Worm (Caenorhabditis elegans) whole organism, midembryonic: ENCODE data around the gene F19H6.6.
A peak's percentile ranks its signal among the peaks of the same experiment; 100 is the strongest.

ENCODE experiments used
- T22C8.4 ChIP-seq: fragments of 200-800 bp; sonication (Bioruptor generic); IDR thresholded peaks from 2 replicates; pipeline ENCODE4 v1.3.6; 2022; ENCODE audit warnings: missing genetic modification characterization, missing compliant biosample characterization
- cog-1 ChIP-seq: sonication (generic microtip); optimal IDR thresholded peaks from 2 replicates; lab custom pipeline; 2016; ENCODE audit warnings: missing genetic modification characterization, missing compliant biosample characterization
- flt-1 ChIP-seq: fragments of 200-800 bp; sonication (Bioruptor generic); IDR thresholded peaks from 2 replicates; pipeline ENCODE4 v1.3.6; 2022; ENCODE audit warnings: missing genetic modification characterization, missing compliant biosample characterization
- klf-2 ChIP-seq: fragments of 200-800 bp; sonication (Bioruptor generic); conservative IDR thresholded peaks from 2 replicates; pipeline ENCODE4 v1.3.6; 2022; ENCODE audit warnings: missing genetic modification reagents, missing genetic modification characterization, missing compliant biosample characterization
- med-1 ChIP-seq: sonication (generic microtip); optimal IDR thresholded peaks from 2 replicates; lab custom pipeline; 2017; ENCODE audit warnings: missing genetic modification characterization, mild to moderate bottlenecking, missing compliant biosample characterization, antibody characterized with exemption, missing genetic modification reagents; ENCODE audit not compliant: insufficient read depth
- ref-1 ChIP-seq: fragments of 200-800 bp; sonication (Bioruptor generic); conservative IDR thresholded peaks from 2 replicates; pipeline ENCODE4 v1.3.6; 2022; ENCODE audit warnings: missing genetic modification reagents, missing genetic modification characterization, missing compliant biosample characterization
- tab-1 ChIP-seq: fragments of 200-800 bp; sonication (Bioruptor generic); IDR thresholded peaks from 2 replicates; pipeline ENCODE4 v1.3.6; 2022; ENCODE audit warnings: missing genetic modification characterization, missing compliant biosample characterization
- ztf-23 ChIP-seq: fragments of 200-800 bp; sonication (Bioruptor generic); IDR thresholded peaks from 2 replicates; pipeline ENCODE4 v1.3.6; 2022; ENCODE audit warnings: missing genetic modification reagents, missing genetic modification characterization, missing compliant biosample characterization
- ztf-29 ChIP-seq: fragments of 200-800 bp; sonication (Bioruptor generic); IDR thresholded peaks from 2 replicates; pipeline ENCODE4 v1.3.6; 2022; ENCODE audit warnings: missing genetic modification reagents, missing genetic modification characterization, missing compliant biosample characterization

Gene F19H6.6

DNA sequence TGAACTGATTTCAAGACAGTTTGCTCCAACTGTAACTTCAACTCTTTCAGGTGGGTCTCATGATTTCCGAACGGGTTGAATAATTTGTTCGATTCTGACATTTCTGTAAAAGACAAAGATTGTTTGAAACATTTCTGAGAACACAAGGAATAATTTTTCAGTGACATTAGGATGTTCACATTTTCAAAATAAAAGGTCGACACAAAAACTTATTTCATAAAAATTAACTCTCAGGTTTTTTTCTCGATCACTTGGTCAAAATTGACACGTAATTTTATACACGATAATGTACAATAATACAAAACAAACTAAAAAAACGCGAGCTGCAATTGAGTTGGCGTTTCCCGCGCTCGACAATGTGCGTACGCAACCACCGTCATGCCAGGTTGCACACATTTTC, 10.7 kb downstream of the F19H6.6 start, which contains the start of gene rif-1.2:
rif-1.2 (minus strand) TSS at position 101 of the 400 bp plus-strand sequence.
- TF ChIP-seq ref-1: no peak
- TF ChIP-seq med-1 (GFP tag; lab: Kevin White, UChicago): no peak
- no peak for TF ChIP-seq T22C8.4 (GFP tag; lab: Robert Waterston, UW)
- TF ChIP-seq cog-1: no peak
- no peak for TF ChIP-seq ztf-23 (GFP tag; lab: Robert Waterston, UW)
- no peak for TF ChIP-seq klf-2
- no peak for TF ChIP-seq flt-1
- TF ChIP-seq tab-1 (GFP tag; lab: Robert Waterston, UW): no peak
- TF ChIP-seq ztf-29 (GFP tag; lab: Robert Waterston, UW): no peak

DNA sequence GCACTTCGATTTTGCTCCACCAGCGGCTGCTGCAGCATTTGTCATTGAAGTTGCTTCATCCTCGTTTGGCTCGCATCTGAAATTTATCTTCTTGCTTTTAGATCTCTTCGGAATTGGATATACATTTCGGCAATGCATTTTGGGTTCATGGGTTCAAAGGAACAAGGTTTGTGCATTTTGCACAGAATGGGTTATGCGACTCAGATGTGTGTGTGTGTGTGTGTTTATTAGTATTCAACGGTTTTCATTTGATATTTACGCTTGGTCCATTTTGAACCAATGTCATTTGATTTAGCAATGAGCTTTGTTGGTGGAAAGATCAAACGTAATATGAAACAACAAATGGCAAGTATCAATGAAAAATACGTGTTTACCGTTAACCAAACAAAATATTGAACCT, 15.2 kb downstream of the F19H6.6 start:
- TF ChIP-seq ztf-23 (GFP tag; lab: Robert Waterston, UW) (no peak), T22C8.4 (GFP tag; lab: Robert Waterston, UW) (no peak), flt-1 (no peak), klf-2 (no peak), tab-1 (GFP tag; lab: Robert Waterston, UW) (no peak), ref-1 (no peak), med-1 (GFP tag; lab: Kevin White, UChicago) (no peak), cog-1 (no peak), ztf-29 (GFP tag; lab: Robert Waterston, UW) (no peak)

ce11 chrX:12378293-12378692, 17.7 kb downstream of the F19H6.6 start, which contains the start of gene glb-13:
Gene glb-13 (minus strand): TSS chrX:12378393.
- no peak for TF ChIP-seq klf-2
- TF ChIP-seq ref-1: no peak
- no peak for TF ChIP-seq tab-1 (GFP tag; lab: Robert Waterston, UW)
- TF ChIP-seq ztf-29 (GFP tag; lab: Robert Waterston, UW): no peak
- no peak for TF ChIP-seq flt-1
- no peak for TF ChIP-seq T22C8.4 (GFP tag; lab: Robert Waterston, UW)
- TF ChIP-seq ztf-23 (GFP tag; lab: Robert Waterston, UW): no peak
- TF ChIP-seq cog-1: no peak
- no peak for TF ChIP-seq med-1 (GFP tag; lab: Kevin White, UChicago)

DNA sequence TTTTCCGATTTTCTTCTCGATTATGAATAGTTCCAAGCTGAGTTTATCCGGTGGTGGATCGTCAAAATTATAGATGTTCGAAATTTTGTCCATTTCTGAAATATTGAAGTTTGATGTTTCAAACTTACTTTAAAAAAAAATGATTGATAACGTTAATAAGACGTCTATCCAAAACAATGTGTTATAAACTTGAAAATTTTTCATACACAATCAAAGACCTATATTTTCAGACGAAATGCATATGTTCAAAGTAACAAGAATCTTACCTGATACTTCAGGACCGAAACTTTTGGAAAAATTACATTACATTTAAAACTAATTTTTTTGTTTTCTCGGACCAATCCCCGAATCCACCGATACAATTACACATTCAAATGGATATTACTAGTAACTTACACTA, 30.8 kb downstream of the F19H6.6 start, which contains the start of gene nekl-3:
nekl-3 (minus strand) TSS at position 101 of the 400 bp plus-strand sequence.
- TF ChIP-seq flt-1 (no peak), med-1 (GFP tag; lab: Kevin White, UChicago) (no peak), klf-2 (no peak), cog-1 (no peak), ref-1 (no peak), ztf-23 (GFP tag; lab: Robert Waterston, UW) (no peak), T22C8.4 (GFP tag; lab: Robert Waterston, UW) (no peak), ztf-29 (GFP tag; lab: Robert Waterston, UW) (no peak), tab-1 (GFP tag; lab: Robert Waterston, UW) (no peak)

DNA sequence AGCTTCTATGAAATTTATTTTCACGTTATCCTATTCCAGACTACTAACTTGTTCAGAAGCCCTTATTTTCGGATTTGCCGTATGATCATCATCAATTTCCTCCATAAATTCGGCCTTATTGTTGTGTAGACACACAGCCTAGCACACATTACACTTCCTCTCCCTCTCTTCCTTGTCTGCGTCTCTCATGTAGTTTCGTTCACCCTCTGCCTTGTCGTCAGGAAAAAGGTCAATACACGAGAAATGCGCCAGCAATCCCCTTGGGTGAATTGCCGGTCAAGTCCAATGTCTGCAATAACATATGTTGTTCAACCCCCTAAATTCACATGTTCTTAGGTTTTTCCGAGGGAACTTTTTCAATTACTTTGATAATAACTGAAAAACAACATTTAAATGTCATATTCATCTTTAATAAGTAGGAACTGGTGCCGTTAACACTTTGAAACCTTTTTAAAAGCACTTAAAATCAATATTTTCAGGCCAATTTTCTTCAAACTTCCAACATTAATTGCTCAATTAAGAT, 33.2 kb downstream of the F19H6.6 start, which contains the start of gene F17E5.2:
F17E5.2 (plus strand) TSS at position 473 of the 523 bp plus-strand sequence.
- TF ChIP-seq cog-1: peak; percentile 94
- no peak; the same call in none of the 2 replicates for TF ChIP-seq ztf-23 (GFP tag; lab: Robert Waterston, UW)
- no peak for TF ChIP-seq med-1 (GFP tag; lab: Kevin White, UChicago)
- TF ChIP-seq T22C8.4 (GFP tag; lab: Robert Waterston, UW): no peak

DNA sequence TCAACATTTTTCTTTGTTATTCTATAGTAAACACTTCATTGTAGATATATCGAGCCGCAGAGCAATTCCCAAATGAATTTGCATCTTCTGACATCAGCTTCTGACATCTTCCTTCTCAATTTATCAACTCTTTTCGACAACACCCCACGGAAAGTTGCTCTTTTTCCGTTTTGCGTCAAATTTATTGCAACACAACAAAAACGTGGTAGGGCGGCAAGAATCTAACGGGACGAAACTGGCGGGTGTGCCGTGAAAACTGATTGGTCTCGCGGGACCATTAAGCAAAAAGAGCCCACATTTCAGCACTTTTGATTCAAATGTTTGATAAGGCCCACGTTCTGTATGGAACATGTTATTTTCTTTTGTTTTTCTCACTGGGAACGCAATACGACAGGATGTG, 44.1 kb downstream of the F19H6.6 start:
- TF ChIP-seq ztf-29 (GFP tag; lab: Robert Waterston, UW) (no peak), ref-1 (no peak)

- TF ChIP-seq flt-1 (no peak), ztf-29 (GFP tag; lab: Robert Waterston, UW) (no peak), cog-1 (no peak), klf-2 (no peak), T22C8.4 (GFP tag; lab: Robert Waterston, UW) (no peak), tab-1 (GFP tag; lab: Robert Waterston, UW) (no peak), ref-1 (no peak), med-1 (GFP tag; lab: Kevin White, UChicago) (no peak), ztf-23 (GFP tag; lab: Robert Waterston, UW) (no peak)
Observed at ce11 chrX:12406037-12406436, 45.4 kb downstream of the F19H6.6 start.

DNA sequence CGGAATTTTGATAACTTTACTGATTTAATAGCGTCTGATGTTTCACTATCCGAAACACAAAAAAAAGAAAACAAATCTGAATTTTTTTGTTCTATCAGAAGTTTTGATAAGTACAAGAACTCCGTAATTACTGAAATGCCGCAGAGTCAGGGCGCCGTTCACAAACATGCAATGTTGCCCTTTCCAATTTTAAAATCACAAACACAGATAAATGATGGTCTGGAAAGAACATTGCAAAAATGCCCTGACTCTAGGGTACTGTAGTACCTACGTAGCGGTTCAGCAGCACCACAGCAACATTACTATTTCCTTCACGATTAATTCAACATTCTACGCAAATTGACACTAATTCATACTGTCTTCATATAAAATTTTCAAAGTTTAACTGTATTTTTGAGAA, 46.0 kb downstream of the F19H6.6 start:
- TF ChIP-seq med-1 (GFP tag; lab: Kevin White, UChicago) (no peak), T22C8.4 (GFP tag; lab: Robert Waterston, UW) (no peak), ref-1 (no peak), ztf-23 (GFP tag; lab: Robert Waterston, UW) (no peak), cog-1 (no peak), tab-1 (GFP tag; lab: Robert Waterston, UW) (no peak), flt-1 (no peak), klf-2 (no peak), ztf-29 (GFP tag; lab: Robert Waterston, UW) (no peak)

DNA sequence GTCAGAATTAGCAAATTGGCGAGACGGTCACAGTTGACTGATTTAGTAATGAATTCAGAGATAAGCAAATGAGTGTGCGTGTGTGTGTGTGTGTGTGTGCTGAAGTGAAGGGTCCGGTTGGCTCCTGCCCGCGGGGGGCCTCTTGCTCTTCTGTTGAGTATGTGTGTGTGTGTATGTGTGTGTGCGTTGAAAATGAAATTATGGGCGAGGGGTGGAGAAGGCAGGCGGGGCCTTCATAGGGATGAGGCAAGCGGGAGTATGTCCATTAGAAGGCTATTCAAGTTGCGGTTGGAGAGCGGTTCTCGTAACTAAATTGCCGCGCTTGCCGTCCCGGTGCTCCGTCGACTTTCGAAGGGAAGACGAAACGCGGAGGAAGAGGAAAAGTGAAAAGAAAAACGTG, 46.7 kb downstream of the F19H6.6 start:
- TF ChIP-seq med-1 (GFP tag; lab: Kevin White, UChicago) (no peak), cog-1 (no peak), tab-1 (GFP tag; lab: Robert Waterston, UW) (peak; percentile 63), ztf-29 (GFP tag; lab: Robert Waterston, UW) (no peak), flt-1 (no peak), ref-1 (no peak), ztf-23 (GFP tag; lab: Robert Waterston, UW) (0 out of 2 replicates have a peak, but pooled peaks have one; percentile 34), klf-2 (no peak), T22C8.4 (GFP tag; lab: Robert Waterston, UW) (no peak)
